Worm (Caenorhabditis elegans) whole organism, L4/young adult: ENCODE measurements around the gene mib-1.

Experiments
- dao-5 ChIP-seq: sonication (generic microtip); optimal IDR thresholded peaks from 2 replicates; lab custom pipeline; 2016; ENCODE audit warnings: missing genotype, missing genetic modification characterization, moderate library complexity, missing compliant biosample characterization
- him-1 ChIP-seq: sonication (generic microtip); optimal IDR thresholded peaks from 2 replicates; lab custom pipeline; 2016; ENCODE audit warnings: missing genotype, missing genetic modification reagents, missing genetic modification characterization, missing compliant biosample characterization

ce11 chrIII:11287340-11287739, 3.1 kb downstream of the mib-1 start:
- TF ChIP-seq dao-5 (tag; lab: Kevin White, UChicago) = no peak
- TF ChIP-seq him-1 (tag; lab: Kevin White, UChicago) = no peak
